Fruit fly (Drosophila melanogaster): ENCODE data around the gene Rpn2.
A peak's percentile ranks its signal among the peaks of the same experiment; 100 is the strongest.

Gene Rpn2

DNA sequence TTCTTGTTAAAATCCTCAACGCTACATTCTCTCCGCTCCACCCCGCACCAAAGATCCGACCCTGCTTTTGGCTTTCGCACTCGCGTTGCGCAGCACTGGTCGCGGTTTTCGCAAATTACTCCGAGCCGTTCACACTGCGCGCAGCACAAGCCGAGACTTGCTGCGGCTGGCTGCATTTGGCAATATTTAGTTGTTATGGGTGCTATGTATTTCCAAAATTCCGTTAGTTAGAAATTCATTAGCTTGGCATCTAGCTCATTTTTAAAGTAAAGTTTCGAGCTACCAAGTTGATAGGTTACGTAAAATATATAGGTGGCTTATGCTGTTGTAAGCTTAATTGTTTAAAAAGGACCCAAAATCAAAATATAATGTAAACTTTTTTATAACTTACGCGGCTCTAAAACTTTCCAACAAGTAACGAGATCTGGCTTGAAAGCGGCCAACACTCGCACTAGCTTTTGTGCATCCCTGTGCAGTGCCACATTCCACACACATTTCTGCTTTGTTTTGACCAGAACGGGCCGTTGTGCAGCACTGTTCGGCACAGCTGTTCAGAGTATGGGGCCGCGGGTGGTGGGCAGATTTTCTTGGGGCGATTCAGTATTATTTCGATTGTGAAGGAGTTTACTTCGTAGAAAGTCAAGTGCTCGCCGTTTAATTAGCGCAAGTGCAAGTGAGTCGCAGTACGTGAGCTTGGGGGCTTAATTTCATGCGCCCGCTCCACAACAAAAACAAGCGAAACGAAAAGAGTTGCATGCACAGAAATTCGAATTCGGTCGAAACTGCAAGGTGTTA lies 30.3 kb upstream of the Rpn2 start, which contains the start of the genes yem and Ctl2:
TSS of gene yem (minus strand) at position 63 of the 795 bp plus-strand sequence.
TSS of gene Ctl2 (plus strand) at position 554 of the 795 bp plus-strand sequence.
- peak; percentile 70 for TF ChIP-seq CG7101 (tag; optimal IDR thresholded peaks at IDR 0.05)
- TF ChIP-seq ovo (GFP tag; optimal IDR thresholded peaks at IDR 0.05): peak; percentile 68
- peak; percentile 66 for TF ChIP-seq pad (GFP tag; optimal IDR thresholded peaks at IDR 0.05)
- peak; percentile 30 for TF ChIP-seq CG14711 (tag; optimal IDR thresholded peaks at IDR 0.05)
- no peak for TF ChIP-seq cnc (optimal IDR thresholded peaks at IDR 0.05)
- peak; percentile 65 for TF ChIP-seq cic (GFP tag; optimal IDR thresholded peaks at IDR 0.05)
- peak; percentile 87 for TF ChIP-seq Hr96 (GFP tag; optimal IDR thresholded peaks at IDR 0.05)
- no peak for TF ChIP-seq CG5204 (GFP tag; optimal IDR thresholded peaks at IDR 0.05)
- TF ChIP-seq Clk (GFP tag; optimal IDR thresholded peaks at IDR 0.05): peak; percentile 88
- no peak for TF ChIP-seq kay (GFP tag; ENCODE audit: borderline replicate concordance)
- peak; percentile 59 for TF ChIP-seq CG12768 (GFP tag; optimal IDR thresholded peaks at IDR 0.05)
- TF ChIP-seq tj (GFP tag; optimal IDR thresholded peaks at IDR 0.05): peak; percentile 95
- TF ChIP-seq Crg-1 (GFP tag; optimal IDR thresholded peaks at IDR 0.05): peak; percentile 75
- TF ChIP-seq CG1620 (GFP tag; optimal IDR thresholded peaks at IDR 0.05): peak; percentile 76
- peak; percentile 77 for TF ChIP-seq bab1 (GFP tag; optimal IDR thresholded peaks at IDR 0.05)
- peak; percentile 71 for TF ChIP-seq CG7045 (GFP tag; optimal IDR thresholded peaks at IDR 0.05)
- peak; percentile 92 for TF ChIP-seq toe (GFP tag; optimal IDR thresholded peaks at IDR 0.05)
- TF ChIP-seq Mnt (GFP tag; optimal IDR thresholded peaks at IDR 0.05): peak; percentile 84
- peak; percentile 76 for TF ChIP-seq CG11617 (GFP tag; optimal IDR thresholded peaks at IDR 0.05)
- TF ChIP-seq CG33017 (tag; optimal IDR thresholded peaks at IDR 0.05): peak; percentile 45

DNA sequence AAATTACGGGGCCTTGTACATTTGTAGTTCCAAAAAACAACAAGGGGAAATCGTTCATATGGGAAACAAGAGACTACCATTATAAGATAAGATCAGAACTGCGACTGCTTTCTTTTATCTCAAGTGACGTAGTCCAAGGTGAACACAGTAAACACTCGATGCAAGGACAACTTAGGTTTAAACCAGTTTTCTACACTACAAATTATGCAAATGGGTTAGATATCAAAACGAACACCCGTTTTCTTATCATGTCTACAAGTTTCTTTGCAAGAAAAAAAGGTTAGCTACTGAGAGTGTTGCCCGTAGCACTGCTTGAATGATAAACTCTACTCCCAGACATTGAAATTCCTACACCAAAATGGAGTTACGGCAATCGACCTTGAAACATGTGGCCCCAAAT lies 29.2 kb upstream of the Rpn2 start:
- TF ChIP-seq kay (GFP tag; ENCODE audit: borderline replicate concordance): no peak
- peak; percentile 65 for TF ChIP-seq bab1 (GFP tag; optimal IDR thresholded peaks at IDR 0.05)
- TF ChIP-seq toe (GFP tag; optimal IDR thresholded peaks at IDR 0.05): no peak
- no peak for TF ChIP-seq Hr96 (GFP tag; optimal IDR thresholded peaks at IDR 0.05)
- TF ChIP-seq CG5204 (GFP tag; optimal IDR thresholded peaks at IDR 0.05): no peak
- TF ChIP-seq CG11617 (GFP tag; optimal IDR thresholded peaks at IDR 0.05): peak; percentile 4
- TF ChIP-seq pad (GFP tag; optimal IDR thresholded peaks at IDR 0.05): peak; percentile 88
- TF ChIP-seq Crg-1 (GFP tag; optimal IDR thresholded peaks at IDR 0.05): peak; percentile 23
- TF ChIP-seq CG7101 (tag; optimal IDR thresholded peaks at IDR 0.05): peak; percentile 81
- TF ChIP-seq cnc (optimal IDR thresholded peaks at IDR 0.05): no peak
- no peak for TF ChIP-seq tj (GFP tag; optimal IDR thresholded peaks at IDR 0.05)
- TF ChIP-seq ovo (GFP tag; optimal IDR thresholded peaks at IDR 0.05): no peak
- no peak for TF ChIP-seq Clk (GFP tag; optimal IDR thresholded peaks at IDR 0.05)
- no peak for TF ChIP-seq CG1620 (GFP tag; optimal IDR thresholded peaks at IDR 0.05)
- no peak for TF ChIP-seq CG12768 (GFP tag; optimal IDR thresholded peaks at IDR 0.05)
- peak; percentile 74 for TF ChIP-seq CG33017 (tag; optimal IDR thresholded peaks at IDR 0.05)
- no peak for TF ChIP-seq cic (GFP tag; optimal IDR thresholded peaks at IDR 0.05)
- TF ChIP-seq CG7045 (GFP tag; optimal IDR thresholded peaks at IDR 0.05): peak; percentile 16
- peak; percentile 18 for TF ChIP-seq Mnt (GFP tag; optimal IDR thresholded peaks at IDR 0.05)
- TF ChIP-seq CG14711 (tag; optimal IDR thresholded peaks at IDR 0.05): peak; percentile 72

DNA sequence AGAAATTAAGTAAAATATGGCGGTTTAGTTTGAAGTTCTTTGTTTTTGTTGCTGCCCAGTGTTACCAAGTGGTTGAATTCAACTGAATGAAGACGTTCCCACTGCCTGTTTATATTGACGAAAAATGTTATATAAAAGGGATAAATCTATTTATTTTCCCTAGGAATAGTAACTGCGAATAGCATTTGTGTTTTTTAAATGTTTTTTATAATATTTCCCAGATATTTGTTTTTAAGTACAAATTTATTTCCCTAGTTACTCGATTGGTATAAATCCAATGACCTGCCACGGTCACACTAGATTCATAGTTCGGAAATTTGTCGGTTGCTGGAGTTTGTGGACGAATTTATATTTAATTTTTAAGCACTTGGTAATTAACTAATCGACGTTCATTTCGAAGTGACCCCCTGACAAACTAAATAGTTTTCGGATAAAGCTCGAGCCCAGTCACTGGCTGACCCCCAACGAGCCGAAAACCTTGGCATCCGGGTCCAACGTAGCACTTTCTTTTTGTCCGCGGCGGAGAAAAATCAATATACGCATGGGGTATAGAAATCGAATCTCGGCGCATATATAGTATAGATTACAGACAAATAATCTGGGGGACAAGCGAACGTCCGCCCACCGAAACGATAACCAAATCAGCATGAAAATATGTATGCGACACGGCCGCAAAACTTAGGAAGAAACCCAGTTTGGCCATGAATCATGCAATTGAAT lies 22.3 kb upstream of the Rpn2 start, which contains the start of the genes dgt6 and Vha100-1:
TSS of gene dgt6 (minus strand) at position 71 of the 720 bp plus-strand sequence.
TSS of gene Vha100-1 (plus strand) at position 292 of the 720 bp plus-strand sequence.
- TF ChIP-seq cic (GFP tag; optimal IDR thresholded peaks at IDR 0.05) (no peak), Clk (GFP tag; optimal IDR thresholded peaks at IDR 0.05) (no peak), pad (GFP tag; optimal IDR thresholded peaks at IDR 0.05) (peak; percentile 24), kay (GFP tag; ENCODE audit: borderline replicate concordance) (no peak), CG7045 (GFP tag; optimal IDR thresholded peaks at IDR 0.05) (no peak), CG7101 (tag; optimal IDR thresholded peaks at IDR 0.05) (peak; percentile 30), CG14711 (tag; optimal IDR thresholded peaks at IDR 0.05) (peak; percentile 89), bab1 (GFP tag; optimal IDR thresholded peaks at IDR 0.05) (peak; percentile 37), cnc (optimal IDR thresholded peaks at IDR 0.05) (no peak), CG11617 (GFP tag; optimal IDR thresholded peaks at IDR 0.05) (no peak), Mnt (GFP tag; optimal IDR thresholded peaks at IDR 0.05) (peak; percentile 10), CG12768 (GFP tag; optimal IDR thresholded peaks at IDR 0.05) (peak; percentile 30), tj (GFP tag; optimal IDR thresholded peaks at IDR 0.05) (no peak), Crg-1 (GFP tag; optimal IDR thresholded peaks at IDR 0.05) (no peak), CG33017 (tag; optimal IDR thresholded peaks at IDR 0.05) (peak; percentile 5), CG1620 (GFP tag; optimal IDR thresholded peaks at IDR 0.05) (no peak), ovo (GFP tag; optimal IDR thresholded peaks at IDR 0.05) (no peak)

dm6 chr3R:29138407-29138806 lies 14.9 kb upstream of the Rpn2 start, which contains the start of the genes Alg13 and superdeath:
TSS of gene Alg13 (minus strand) at chr3R:29138573.
TSS of gene superdeath (plus strand) at chr3R:29138662.
- TF ChIP-seq CG1620 (GFP tag; optimal IDR thresholded peaks at IDR 0.05) (no peak), bab1 (GFP tag; optimal IDR thresholded peaks at IDR 0.05) (no peak), Crg-1 (GFP tag; optimal IDR thresholded peaks at IDR 0.05) (peak; percentile 40), ovo (GFP tag; optimal IDR thresholded peaks at IDR 0.05) (peak; percentile 2), cic (GFP tag; optimal IDR thresholded peaks at IDR 0.05) (peak; percentile 17)

DNA sequence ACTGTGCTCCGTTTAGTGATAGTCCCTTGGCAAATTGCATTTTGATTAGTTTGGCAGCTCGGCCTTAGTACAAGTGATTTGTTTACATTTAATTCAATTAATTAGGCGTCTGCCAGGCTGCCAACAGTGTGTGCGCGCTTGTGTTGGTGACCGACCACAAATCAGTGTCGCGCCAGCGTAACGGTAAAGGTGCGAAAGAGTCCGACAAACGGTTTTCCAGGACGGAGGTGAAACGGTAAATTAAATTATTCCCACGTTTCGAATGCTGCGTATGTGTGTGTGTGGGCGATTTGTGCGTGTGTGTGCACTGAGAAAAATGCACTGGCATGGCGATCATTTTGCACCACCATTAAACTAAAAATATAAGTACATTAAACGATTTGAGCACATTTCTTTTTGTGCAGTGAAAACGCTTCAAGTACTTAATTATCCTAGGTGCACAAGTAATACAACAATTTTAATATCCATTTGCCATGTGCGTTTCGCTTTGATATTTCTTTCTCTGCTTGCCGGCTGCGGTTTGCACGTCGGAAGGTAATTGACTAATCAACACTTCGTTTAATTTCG lies 14.3 kb upstream of the Rpn2 start:
- no peak for TF ChIP-seq Mnt (GFP tag; optimal IDR thresholded peaks at IDR 0.05)
- TF ChIP-seq CG12768 (GFP tag; optimal IDR thresholded peaks at IDR 0.05): peak; percentile 45
- TF ChIP-seq CG5204 (GFP tag; optimal IDR thresholded peaks at IDR 0.05): no peak
- peak; percentile 29 for TF ChIP-seq bab1 (GFP tag; optimal IDR thresholded peaks at IDR 0.05)
- TF ChIP-seq CG1620 (GFP tag; optimal IDR thresholded peaks at IDR 0.05): no peak
- no peak for TF ChIP-seq Clk (GFP tag; optimal IDR thresholded peaks at IDR 0.05)
- no peak for TF ChIP-seq toe (GFP tag; optimal IDR thresholded peaks at IDR 0.05)
- peak; percentile 68 for TF ChIP-seq pad (GFP tag; optimal IDR thresholded peaks at IDR 0.05)
- no peak for TF ChIP-seq CG7045 (GFP tag; optimal IDR thresholded peaks at IDR 0.05)
- no peak for TF ChIP-seq CG7101 (tag; optimal IDR thresholded peaks at IDR 0.05)
- TF ChIP-seq cnc (optimal IDR thresholded peaks at IDR 0.05): no peak
- TF ChIP-seq kay (GFP tag; ENCODE audit: borderline replicate concordance): no peak
- no peak for TF ChIP-seq Hr96 (GFP tag; optimal IDR thresholded peaks at IDR 0.05)
- TF ChIP-seq CG11617 (GFP tag; optimal IDR thresholded peaks at IDR 0.05): no peak
- TF ChIP-seq cic (GFP tag; optimal IDR thresholded peaks at IDR 0.05): no peak
- peak; percentile 96 for TF ChIP-seq ovo (GFP tag; optimal IDR thresholded peaks at IDR 0.05)
- no peak for TF ChIP-seq Crg-1 (GFP tag; optimal IDR thresholded peaks at IDR 0.05)
- TF ChIP-seq CG14711 (tag; optimal IDR thresholded peaks at IDR 0.05): no peak
- TF ChIP-seq tj (GFP tag; optimal IDR thresholded peaks at IDR 0.05): no peak
